Worm (Caenorhabditis elegans) whole organism, L4/young adult: ENCODE data around the gene clc-26.

Source experiments
- dao-5 ChIP-seq: sonication (generic microtip); optimal IDR thresholded peaks from 2 replicates; lab custom pipeline; 2016; ENCODE audit warnings: missing genotype, missing genetic modification characterization, moderate library complexity, missing compliant biosample characterization
- him-1 ChIP-seq: sonication (generic microtip); optimal IDR thresholded peaks from 2 replicates; lab custom pipeline; 2016; ENCODE audit warnings: missing genotype, missing genetic modification reagents, missing genetic modification characterization, missing compliant biosample characterization

ce11 chrIII:1058074-1058473 is 27.2 kb upstream of the clc-26 start:
- TF ChIP-seq dao-5 (tag; lab: Kevin White, UChicago), result no peak
- no peak for TF ChIP-seq him-1 (tag; lab: Kevin White, UChicago)
